Worm (Caenorhabditis elegans) whole organism, midembryonic: ENCODE data around the gene C09B9.2.

Experiments used
- T22C8.4 ChIP-seq: fragments of 200-800 bp; sonication (Bioruptor generic); IDR thresholded peaks from 2 replicates; pipeline ENCODE4 v1.3.6; 2022; ENCODE audit warnings: missing genetic modification characterization, missing compliant biosample characterization
- cog-1 ChIP-seq: sonication (generic microtip); optimal IDR thresholded peaks from 2 replicates; lab custom pipeline; 2016; ENCODE audit warnings: missing genetic modification characterization, missing compliant biosample characterization
- flt-1 ChIP-seq: fragments of 200-800 bp; sonication (Bioruptor generic); IDR thresholded peaks from 2 replicates; pipeline ENCODE4 v1.3.6; 2022; ENCODE audit warnings: missing genetic modification characterization, missing compliant biosample characterization
- klf-2 ChIP-seq: fragments of 200-800 bp; sonication (Bioruptor generic); conservative IDR thresholded peaks from 2 replicates; pipeline ENCODE4 v1.3.6; 2022; ENCODE audit warnings: missing genetic modification reagents, missing genetic modification characterization, missing compliant biosample characterization
- med-1 ChIP-seq: sonication (generic microtip); optimal IDR thresholded peaks from 2 replicates; lab custom pipeline; 2017; ENCODE audit warnings: missing genetic modification characterization, mild to moderate bottlenecking, missing compliant biosample characterization, antibody characterized with exemption, missing genetic modification reagents; ENCODE audit not compliant: insufficient read depth
- ref-1 ChIP-seq: fragments of 200-800 bp; sonication (Bioruptor generic); conservative IDR thresholded peaks from 2 replicates; pipeline ENCODE4 v1.3.6; 2022; ENCODE audit warnings: missing genetic modification reagents, missing genetic modification characterization, missing compliant biosample characterization
- tab-1 ChIP-seq: fragments of 200-800 bp; sonication (Bioruptor generic); IDR thresholded peaks from 2 replicates; pipeline ENCODE4 v1.3.6; 2022; ENCODE audit warnings: missing genetic modification characterization, missing compliant biosample characterization
- ztf-23 ChIP-seq: fragments of 200-800 bp; sonication (Bioruptor generic); IDR thresholded peaks from 2 replicates; pipeline ENCODE4 v1.3.6; 2022; ENCODE audit warnings: missing genetic modification reagents, missing genetic modification characterization, missing compliant biosample characterization
- ztf-29 ChIP-seq: fragments of 200-800 bp; sonication (Bioruptor generic); IDR thresholded peaks from 2 replicates; pipeline ENCODE4 v1.3.6; 2022; ENCODE audit warnings: missing genetic modification reagents, missing genetic modification characterization, missing compliant biosample characterization

Gene C09B9.2

ce11 chrIV:5028978-5029377 is at the start of gene C09B9.2, which contains the start of gene best-6:
C09B9.2 (plus strand) TSS chrIV:5029291.
best-6 (minus strand) TSS chrIV:5029078.
- TF ChIP-seq ztf-23 (GFP tag; lab: Robert Waterston, UW), result no peak
- TF ChIP-seq tab-1 (GFP tag; lab: Robert Waterston, UW), result no peak
- no peak for TF ChIP-seq klf-2 (GFP tag; lab: Robert Waterston, UW)
- no peak for TF ChIP-seq ztf-29
- TF ChIP-seq T22C8.4 (GFP tag; lab: Robert Waterston, UW), result no peak
- no peak for TF ChIP-seq cog-1 (tag; lab: Kevin White, UChicago)
- TF ChIP-seq ref-1 (GFP tag; lab: Robert Waterston, UW), result no peak
- TF ChIP-seq flt-1 (GFP tag; lab: Robert Waterston, UW), result no peak
- TF ChIP-seq med-1 (GFP tag; lab: Kevin White, UChicago), result no peak

ce11 chrIV:4981027-4981426 is 48.1 kb upstream of the C09B9.2 start, which contains the start of gene srz-24:
srz-24 (minus strand) TSS chrIV:4981127.
- TF ChIP-seq flt-1 (GFP tag; lab: Robert Waterston, UW) (no peak), med-1 (GFP tag; lab: Kevin White, UChicago) (no peak), ztf-23 (GFP tag; lab: Robert Waterston, UW) (no peak), T22C8.4 (GFP tag; lab: Robert Waterston, UW) (no peak), ztf-29 (no peak), klf-2 (GFP tag; lab: Robert Waterston, UW) (no peak), tab-1 (GFP tag; lab: Robert Waterston, UW) (no peak), ref-1 (GFP tag; lab: Robert Waterston, UW) (no peak)

ce11 chrIV:4982477-4982876 is 46.6 kb upstream of the C09B9.2 start, which contains the start of gene E03H12.4:
E03H12.4 (plus strand) TSS chrIV:4982596.
- TF ChIP-seq ztf-23 (GFP tag; lab: Robert Waterston, UW) (no peak), tab-1 (GFP tag; lab: Robert Waterston, UW) (no peak), klf-2 (GFP tag; lab: Robert Waterston, UW) (no peak)

ce11 chrIV:4983746-4984145 is 45.3 kb upstream of the C09B9.2 start, which contains the start of gene clec-176:
clec-176 (plus strand) TSS chrIV:4984046.
- TF ChIP-seq T22C8.4 (GFP tag; lab: Robert Waterston, UW), result no peak
- no peak for TF ChIP-seq cog-1 (tag; lab: Kevin White, UChicago)
- no peak for TF ChIP-seq med-1 (GFP tag; lab: Kevin White, UChicago)
- no peak for TF ChIP-seq ref-1 (GFP tag; lab: Robert Waterston, UW)
- no peak for TF ChIP-seq tab-1 (GFP tag; lab: Robert Waterston, UW)
- no peak for TF ChIP-seq flt-1 (GFP tag; lab: Robert Waterston, UW)
- TF ChIP-seq ztf-29, result no peak
- no peak for TF ChIP-seq ztf-23 (GFP tag; lab: Robert Waterston, UW)
- TF ChIP-seq klf-2 (GFP tag; lab: Robert Waterston, UW), result no peak

- TF ChIP-seq T22C8.4 (GFP tag; lab: Robert Waterston, UW) (no peak), tab-1 (GFP tag; lab: Robert Waterston, UW) (no peak), ztf-23 (GFP tag; lab: Robert Waterston, UW) (no peak), ref-1 (GFP tag; lab: Robert Waterston, UW) (no peak), flt-1 (GFP tag; lab: Robert Waterston, UW) (no peak), med-1 (GFP tag; lab: Kevin White, UChicago) (no peak), cog-1 (tag; lab: Kevin White, UChicago) (no peak), klf-2 (GFP tag; lab: Robert Waterston, UW) (no peak), ztf-29 (no peak)
Measured at ce11 chrIV:4986246-4986645, 42.8 kb upstream of the C09B9.2 start, which contains the start of gene clec-177. clec-177 (plus strand) TSS chrIV:4986546.

ce11 chrIV:4988531-4988930 is 40.6 kb upstream of the C09B9.2 start, which contains the start of gene E03H12.7:
E03H12.7 (minus strand) TSS chrIV:4988631.
- TF ChIP-seq ztf-29 (no peak), ref-1 (GFP tag; lab: Robert Waterston, UW) (no peak), cog-1 (tag; lab: Kevin White, UChicago) (no peak), flt-1 (GFP tag; lab: Robert Waterston, UW) (no peak), med-1 (GFP tag; lab: Kevin White, UChicago) (no peak), ztf-23 (GFP tag; lab: Robert Waterston, UW) (no peak), T22C8.4 (GFP tag; lab: Robert Waterston, UW) (no peak), tab-1 (GFP tag; lab: Robert Waterston, UW) (no peak), klf-2 (GFP tag; lab: Robert Waterston, UW) (no peak)

- TF ChIP-seq T22C8.4 (GFP tag; lab: Robert Waterston, UW), result no peak
- no peak for TF ChIP-seq cog-1 (tag; lab: Kevin White, UChicago)
- no peak for TF ChIP-seq ztf-29
- TF ChIP-seq klf-2 (GFP tag; lab: Robert Waterston, UW), result no peak
- no peak for TF ChIP-seq med-1 (GFP tag; lab: Kevin White, UChicago)
- no peak for TF ChIP-seq ref-1 (GFP tag; lab: Robert Waterston, UW)
- no peak for TF ChIP-seq flt-1 (GFP tag; lab: Robert Waterston, UW)
- no peak for TF ChIP-seq tab-1 (GFP tag; lab: Robert Waterston, UW)
- no peak for TF ChIP-seq ztf-23 (GFP tag; lab: Robert Waterston, UW)
Measured at ce11 chrIV:4992089-4992488, 37.0 kb upstream of the C09B9.2 start, which contains the start of gene str-162. str-162 (plus strand) TSS chrIV:4992389.

- TF ChIP-seq klf-2 (GFP tag; lab: Robert Waterston, UW) (no peak), ztf-29 (no peak), flt-1 (GFP tag; lab: Robert Waterston, UW) (no peak), cog-1 (tag; lab: Kevin White, UChicago) (no peak), ztf-23 (GFP tag; lab: Robert Waterston, UW) (no peak), med-1 (GFP tag; lab: Kevin White, UChicago) (no peak), T22C8.4 (GFP tag; lab: Robert Waterston, UW) (no peak), tab-1 (GFP tag; lab: Robert Waterston, UW) (no peak)
Measured at ce11 chrIV:4993128-4993527, 36.0 kb upstream of the C09B9.2 start.

- TF ChIP-seq ref-1 (GFP tag; lab: Robert Waterston, UW) (no peak), T22C8.4 (GFP tag; lab: Robert Waterston, UW) (no peak), flt-1 (GFP tag; lab: Robert Waterston, UW) (no peak), ztf-23 (GFP tag; lab: Robert Waterston, UW) (no peak), ztf-29 (no peak), med-1 (GFP tag; lab: Kevin White, UChicago) (no peak), klf-2 (GFP tag; lab: Robert Waterston, UW) (no peak), cog-1 (tag; lab: Kevin White, UChicago) (no peak), tab-1 (GFP tag; lab: Robert Waterston, UW) (no peak)
Measured at ce11 chrIV:4995842-4996241, 33.2 kb upstream of the C09B9.2 start, which contains the start of gene ssq-2. ssq-2 (plus strand) TSS chrIV:4996142.
